Worm (Caenorhabditis elegans) whole organism, late embryonic: ENCODE data around the gene C06B3.7.

Source experiments
- K02D7.2 ChIP-seq: sonication (generic microtip); optimal IDR thresholded peaks from 2 replicates; lab custom pipeline; 2017; ENCODE audit warnings: mild to moderate bottlenecking, missing genetic modification characterization, missing compliant biosample characterization
- T23F11.4 ChIP-seq: fragments of 200-800 bp; sonication (Bioruptor generic); optimal IDR thresholded peaks from 2 replicates; lab custom pipeline; 2018; ENCODE audit warnings: mild to moderate bottlenecking, missing genetic modification characterization, missing compliant biosample characterization
- Y22D7AL.16 ChIP-seq: sonication (generic microtip); optimal IDR thresholded peaks from 2 replicates; lab custom pipeline; 2016; ENCODE audit warnings: missing genetic modification characterization, missing compliant biosample characterization
- ceh-30 ChIP-seq: fragments of 150-350 bp; optimal IDR thresholded peaks from 2 replicates; lab custom pipeline; 2014; ENCODE audit warnings: missing biosample characterization, missing genetic modification characterization
- ceh-6 ChIP-seq: fragments of 200-800 bp; sonication (Bioruptor generic); optimal IDR thresholded peaks from 2 replicates; lab custom pipeline; 2018; ENCODE audit warnings: mild to moderate bottlenecking, missing genetic modification characterization, missing compliant biosample characterization
- ets-4 ChIP-seq: sonication (generic microtip); optimal IDR thresholded peaks from 2 replicates; lab custom pipeline; 2016; ENCODE audit warnings: missing genetic modification characterization, missing compliant biosample characterization
- pros-1 ChIP-seq: fragments of 150-350 bp; optimal IDR thresholded peaks from 2 replicates; lab custom pipeline; 2014; ENCODE audit warnings: missing biosample characterization, missing genetic modification reagents, missing genetic modification characterization
- sox-2 ChIP-seq: fragments of 200-800 bp; sonication (Bioruptor generic); IDR thresholded peaks from 2 replicates; pipeline ENCODE4 v1.3.6; 2022; ENCODE audit warnings: missing genetic modification reagents, missing genetic modification characterization, missing compliant biosample characterization
- ttx-3 ChIP-seq: sonication (generic microtip); optimal IDR thresholded peaks from 2 replicates; lab custom pipeline; 2016; ENCODE audit warnings: missing genetic modification reagents, missing genetic modification characterization, missing compliant biosample characterization
- unc-86 ChIP-seq: sonication (generic microtip); optimal IDR thresholded peaks from 2 replicates; lab custom pipeline; 2016; ENCODE audit warnings: missing genetic modification characterization, missing compliant biosample characterization
- zip-5 ChIP-seq: sonication (generic microtip); optimal IDR thresholded peaks from 2 replicates; lab custom pipeline; 2016; ENCODE audit warnings: missing genetic modification characterization, missing compliant biosample characterization

ce11 chrV:13949010-13949409, 39.5 kb downstream of the C06B3.7 start, which contains the start of gene R10D12.6:
- no peak for TF ChIP-seq Y22D7AL.16 (tag; lab: Kevin White, UChicago)
- no peak for TF ChIP-seq pros-1 (tag; lab: Kevin White, UChicago)
- no peak for TF ChIP-seq ttx-3 (tag; lab: Kevin White, UChicago)
- TF ChIP-seq unc-86 (tag; lab: Kevin White, UChicago) = no peak
- no peak for TF ChIP-seq ceh-6 (GFP tag; lab: Kevin White, UChicago)
- TF ChIP-seq ceh-30 = no peak
- TF ChIP-seq zip-5 (tag; lab: Kevin White, UChicago) = no peak
- TF ChIP-seq T23F11.4 (GFP tag; lab: Kevin White, UChicago) = no peak
- TF ChIP-seq ets-4 (tag; lab: Kevin White, UChicago) = no peak
- no peak for TF ChIP-seq K02D7.2 (tag; lab: Kevin White, UChicago)
- TF ChIP-seq sox-2 = no peak
